Fruit fly (Drosophila melanogaster): Measurements from ENCODE around the gene kek5.
A peak's percentile ranks its signal among the peaks of the same experiment; 100 is the strongest.

Gene kek5

DNA sequence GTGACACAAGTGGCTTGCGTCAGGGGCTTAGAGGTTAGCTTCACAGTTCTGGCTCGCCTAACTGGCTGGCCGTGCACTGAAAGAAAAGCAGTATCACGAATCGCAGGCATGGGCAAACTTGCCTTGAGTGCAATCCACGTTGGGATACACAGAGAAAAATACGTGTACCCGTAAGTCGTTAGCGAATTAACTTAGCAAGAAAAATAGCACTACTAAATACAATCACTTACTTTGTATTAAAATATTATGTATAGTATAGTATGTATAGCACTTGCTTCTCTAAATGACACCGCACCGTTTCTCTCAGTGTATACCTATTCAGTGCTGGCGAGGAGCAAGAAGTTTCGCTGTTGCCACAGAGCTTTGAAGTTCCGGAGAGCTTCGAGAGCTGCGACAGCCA lies 100.2 kb downstream of the kek5 start (continued):
- peak; percentile 28 for TF ChIP-seq CG18262 (tag; optimal IDR thresholded peaks at IDR 0.05)
- TF ChIP-seq Myb (GFP tag; optimal IDR thresholded peaks at IDR 0.05), result no peak
- TF ChIP-seq Bteb2 (GFP tag; optimal IDR thresholded peaks at IDR 0.05), result no peak
- 0 out of 2 replicates have a peak, but pooled peaks have one; percentile 24 for TF ChIP-seq ssp (GFP tag; IDR thresholded peaks at IDR 0.05)
- no peak for TF ChIP-seq CG14860 (GFP tag; IDR thresholded peaks at IDR 0.05; ENCODE audit: partially characterized antibody)
- TF ChIP-seq dan (GFP tag; IDR thresholded peaks at IDR 0.05), result no peak
- no peak for TF ChIP-seq cas (GFP tag; IDR thresholded peaks at IDR 0.05)
- no peak for TF ChIP-seq NK7.1 (GFP tag; optimal IDR thresholded peaks at IDR 0.05)
- TF ChIP-seq HLH54F (GFP tag; optimal IDR thresholded peaks at IDR 0.05), result no peak
- no peak for TF ChIP-seq seq (GFP tag; IDR thresholded peaks at IDR 0.05)
- TF ChIP-seq ind (GFP tag; optimal IDR thresholded peaks at IDR 0.05), result peak; percentile 34
- peak; percentile 29 for TF ChIP-seq CG10209 (GFP tag; optimal IDR thresholded peaks at IDR 0.05)
- TF ChIP-seq Opbp (GFP tag; IDR thresholded peaks at IDR 0.05; ENCODE audit: partially characterized antibody), result no peak
- peak; percentile 30; the same call in 1 of the 2 replicates for TF ChIP-seq CG17328 (GFP tag; IDR thresholded peaks at IDR 0.05)
- no peak for TF ChIP-seq prd (optimal IDR thresholded peaks at IDR 0.05)
- TF ChIP-seq prd (GFP tag; IDR thresholded peaks at IDR 0.05), result peak; percentile 47; the same call in 2 of the 3 replicates
- TF ChIP-seq rib (GFP tag; IDR thresholded peaks at IDR 0.05), result no peak
- peak; percentile 17 for TF ChIP-seq CG12071 (GFP tag; optimal IDR thresholded peaks at IDR 0.05)
- no peak for TF ChIP-seq ato (GFP tag; IDR thresholded peaks at IDR 0.05; ENCODE audit: partially characterized antibody)
- TF ChIP-seq CG31365 (tag; optimal IDR thresholded peaks at IDR 0.05), result no peak
- TF ChIP-seq CG12769 (tag; optimal IDR thresholded peaks at IDR 0.05), result peak; percentile 66
- peak; percentile 60 for TF ChIP-seq gem (tag; optimal IDR thresholded peaks at IDR 0.05)
- TF ChIP-seq CG12744 (GFP tag; optimal IDR thresholded peaks at IDR 0.05), result no peak
- no peak for TF ChIP-seq ERR (GFP tag; optimal IDR thresholded peaks at IDR 0.05)
- TF ChIP-seq toy (GFP tag; IDR thresholded peaks at IDR 0.05), result no peak
- TF ChIP-seq CG42726 (GFP tag; IDR thresholded peaks at IDR 0.05; ENCODE audit: partially characterized antibody), result no peak
- TF ChIP-seq Hmr (GFP tag; optimal IDR thresholded peaks at IDR 0.05), result peak; percentile 61
- TF ChIP-seq CG31441 (GFP tag; IDR thresholded peaks at IDR 0.05), result peak; percentile 51
- TF ChIP-seq CG11456 (GFP tag; IDR thresholded peaks at IDR 0.05), result 0 out of 3 replicates have a peak, but pooled peaks have one; percentile 45
- peak; percentile 31 for TF ChIP-seq lilli (GFP tag; optimal IDR thresholded peaks at IDR 0.05)
- TF ChIP-seq BtbVII (GFP tag; optimal IDR thresholded peaks at IDR 0.05), result peak; percentile 41
- peak; percentile 31 for TF ChIP-seq CG8924 (tag; optimal IDR thresholded peaks at IDR 0.05)
- no peak for TF ChIP-seq cad (GFP tag; optimal IDR thresholded peaks at IDR 0.05)
- TF ChIP-seq CG3281 (GFP tag; optimal IDR thresholded peaks at IDR 0.05), result peak; percentile 55
- no peak for TF ChIP-seq CG11695 (GFP tag; IDR thresholded peaks at IDR 0.05)
- TF ChIP-seq NC2β (GFP tag; optimal IDR thresholded peaks at IDR 0.05), result no peak
- TF ChIP-seq odd (GFP tag; optimal IDR thresholded peaks at IDR 0.05), result peak; percentile 9
- no peak for TF ChIP-seq CG11723 (GFP tag; optimal IDR thresholded peaks at IDR 0.05)
- TF ChIP-seq CG9876 (GFP tag; optimal IDR thresholded peaks at IDR 0.05), result no peak
- peak; percentile 32; the same call in 1 of the 2 replicates for TF ChIP-seq CG32532 (GFP tag; IDR thresholded peaks at IDR 0.05)
- TF ChIP-seq knrl (GFP tag; IDR thresholded peaks at IDR 0.05; ENCODE audit: partially characterized antibody), result no peak
- peak; percentile 47; the same call in 1 of the 2 replicates for TF ChIP-seq Ptx1 (GFP tag; IDR thresholded peaks at IDR 0.05)
- TF ChIP-seq CG17359 (tag; optimal IDR thresholded peaks at IDR 0.05), result peak; percentile 46
- TF ChIP-seq chif (GFP tag; optimal IDR thresholded peaks at IDR 0.05), result no peak
- no peak for TF ChIP-seq CG10321 (GFP tag; IDR thresholded peaks at IDR 0.05)
- no peak for TF ChIP-seq CG3163 (GFP tag; optimal IDR thresholded peaks at IDR 0.05)
- peak; percentile 41 for TF ChIP-seq HHEX (GFP tag; optimal IDR thresholded peaks at IDR 0.05)
- TF ChIP-seq sisA (GFP tag; IDR thresholded peaks at IDR 0.05), result peak; percentile 52
- TF ChIP-seq danr (GFP tag; IDR thresholded peaks at IDR 0.05), result 0 out of 2 replicates have a peak, but pooled peaks have one; percentile 20
- TF ChIP-seq Ada2b (GFP tag; IDR thresholded peaks at IDR 0.05), result peak; percentile 33; the same call in 1 of the 2 replicates
- no peak for TF ChIP-seq hkb (optimal IDR thresholded peaks at IDR 0.05)
- peak; percentile 59; the same call in 1 of the 2 replicates for TF ChIP-seq hkb (GFP tag; IDR thresholded peaks at IDR 0.05)

Data from whole organism, embryonic.